Worm (Caenorhabditis elegans): ENCODE data around the gene osta-2.

The osta-2 gene

DNA sequence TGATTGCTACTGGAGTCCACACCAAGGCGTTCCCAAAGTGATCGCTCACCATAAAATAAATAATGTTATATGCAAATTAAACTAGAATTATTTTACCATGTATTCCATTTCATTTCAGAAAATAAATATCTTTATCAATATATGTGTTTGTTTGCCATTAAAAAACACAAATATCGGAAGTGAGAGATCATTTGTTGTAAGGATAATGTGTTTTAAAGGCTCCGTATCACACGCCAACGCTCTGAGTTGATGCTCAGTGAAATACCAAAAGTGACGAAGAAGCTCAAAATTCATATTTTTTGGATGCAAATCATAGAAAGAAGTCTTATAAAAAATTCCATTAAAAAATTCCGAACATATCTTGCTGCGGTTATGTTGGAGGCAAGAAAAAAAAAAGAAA lies 11.3 kb upstream of the osta-2 start:
- TF ChIP-seq nhr-76 (tag; optimal IDR thresholded peaks at IDR 0.05) = no peak
- TF ChIP-seq sptf-1 (tag; optimal IDR thresholded peaks at IDR 0.05) = no peak
- no peak for TF ChIP-seq lin-13 (tag; optimal IDR thresholded peaks at IDR 0.05)
- no peak for TF ChIP-seq ham-2 (GFP tag; optimal IDR thresholded peaks at IDR 0.05)

DNA sequence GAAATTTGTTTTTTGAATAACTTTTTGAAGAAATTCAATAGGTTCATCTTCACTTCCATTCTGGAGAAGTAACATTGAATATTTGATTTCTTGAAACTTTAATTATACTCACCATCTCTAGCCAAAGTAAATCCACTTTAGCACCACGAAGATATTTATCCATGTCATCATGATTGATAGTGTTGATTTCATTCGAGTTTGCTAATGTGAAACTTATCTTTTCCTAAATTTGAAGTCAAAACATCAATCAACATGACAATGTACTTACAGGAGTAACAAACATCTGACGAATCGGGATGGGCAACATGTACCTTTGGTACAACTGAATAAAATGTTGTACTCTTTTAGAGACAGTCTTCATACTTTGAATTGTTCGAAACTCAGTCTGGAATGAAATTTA lies 10.2 kb upstream of the osta-2 start:
- TF ChIP-seq lsy-2 (tag; optimal IDR thresholded peaks at IDR 0.05) = no peak
- TF ChIP-seq nhr-76 (tag; optimal IDR thresholded peaks at IDR 0.05) = no peak
- no peak for TF ChIP-seq sptf-1 (tag; optimal IDR thresholded peaks at IDR 0.05)
- no peak for TF ChIP-seq mls-2 (tag; optimal IDR thresholded peaks at IDR 0.05)
- no peak for TF ChIP-seq blmp-1 (tag; optimal IDR thresholded peaks at IDR 0.05)
- TF ChIP-seq tbx-8 (GFP tag; optimal IDR thresholded peaks at IDR 0.05) = no peak
- no peak for TF ChIP-seq nhr-28 (tag; optimal IDR thresholded peaks at IDR 0.05)
- no peak for TF ChIP-seq sem-2 (GFP tag; optimal IDR thresholded peaks at IDR 0.05)
- no peak for TF ChIP-seq zip-8 (tag; optimal IDR thresholded peaks at IDR 0.05)

DNA sequence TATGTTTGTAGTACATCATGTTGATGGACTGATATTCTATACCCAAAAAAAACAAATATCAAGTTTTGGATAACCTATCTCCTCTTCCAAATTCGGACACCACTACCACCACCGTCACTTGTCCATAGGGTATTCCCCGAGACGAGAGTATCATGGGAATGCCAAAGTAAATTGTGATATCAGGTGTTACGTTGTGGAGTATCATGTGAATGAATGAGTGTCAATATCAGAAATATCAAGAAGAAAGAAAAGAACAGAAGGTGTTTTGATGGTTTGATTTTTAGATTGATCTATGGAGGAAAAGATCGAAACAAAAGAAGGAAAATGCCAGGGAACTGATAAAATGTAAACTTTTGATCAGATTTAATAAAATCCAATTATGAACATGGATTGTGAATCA lies 9.2 kb upstream of the osta-2 start:
- TF ChIP-seq ceh-83 (GFP tag; optimal IDR thresholded peaks at IDR 0.05) (no peak), elt-1 (tag; optimal IDR thresholded peaks at IDR 0.05; ENCODE audit: borderline replicate concordance, insufficient read depth) (no peak), flh-1 (GFP tag; optimal IDR thresholded peaks at IDR 0.05) (no peak), ztf-11 (tag; optimal IDR thresholded peaks at IDR 0.05) (no peak), pha-4 (tag; optimal IDR thresholded peaks at IDR 0.05) (no peak), lin-13 (tag; optimal IDR thresholded peaks at IDR 0.05) (no peak), mep-1 (tag; optimal IDR thresholded peaks at IDR 0.05) (no peak), unc-62 (GFP tag; optimal IDR thresholded peaks at IDR 0.05) (no peak), blmp-1 (tag; optimal IDR thresholded peaks at IDR 0.05) (no peak), ceh-43 (GFP tag; optimal IDR thresholded peaks at IDR 0.05) (no peak)

DNA sequence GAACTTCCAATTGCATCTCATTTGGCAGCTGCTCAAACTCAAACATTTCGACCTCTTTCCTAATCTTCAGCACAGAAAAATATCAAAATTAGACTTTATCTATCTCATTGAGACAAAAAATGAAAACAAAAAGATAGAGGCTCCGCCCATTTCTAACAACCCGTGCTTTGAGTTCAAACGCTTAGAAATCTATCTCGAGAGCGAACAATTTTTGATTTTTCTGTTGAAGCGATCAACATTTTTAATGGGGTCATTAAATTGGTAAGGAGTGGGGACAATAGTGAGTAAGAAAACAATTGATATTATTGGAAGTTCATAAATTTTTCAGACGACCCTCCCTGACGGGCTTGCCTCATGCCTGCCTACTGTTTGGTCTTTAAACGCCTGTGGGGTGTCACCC lies 8.6 kb upstream of the osta-2 start, which contains the start of the genes C25H3.10 and C25H3.1:
C25H3.10 (minus strand) TSS at position 101 of the 400 bp plus-strand sequence.
C25H3.1 (plus strand) TSS at position 203 of the 400 bp plus-strand sequence.
- TF ChIP-seq nhr-2 (tag; optimal IDR thresholded peaks at IDR 0.05) (no peak), sem-2 (GFP tag; optimal IDR thresholded peaks at IDR 0.05) (no peak), M03D4.4 (tag; optimal IDR thresholded peaks at IDR 0.05) (no peak), snpc-4 (tag; optimal IDR thresholded peaks at IDR 0.05) (no peak), hlh-1 (tag; optimal IDR thresholded peaks at IDR 0.05) (no peak), sptf-1 (tag; optimal IDR thresholded peaks at IDR 0.05) (no peak), elt-1 (tag; optimal IDR thresholded peaks at IDR 0.05; ENCODE audit: borderline replicate concordance, insufficient read depth) (no peak), zip-8 (tag; optimal IDR thresholded peaks at IDR 0.05) (no peak), nhr-76 (tag; optimal IDR thresholded peaks at IDR 0.05) (no peak)

DNA sequence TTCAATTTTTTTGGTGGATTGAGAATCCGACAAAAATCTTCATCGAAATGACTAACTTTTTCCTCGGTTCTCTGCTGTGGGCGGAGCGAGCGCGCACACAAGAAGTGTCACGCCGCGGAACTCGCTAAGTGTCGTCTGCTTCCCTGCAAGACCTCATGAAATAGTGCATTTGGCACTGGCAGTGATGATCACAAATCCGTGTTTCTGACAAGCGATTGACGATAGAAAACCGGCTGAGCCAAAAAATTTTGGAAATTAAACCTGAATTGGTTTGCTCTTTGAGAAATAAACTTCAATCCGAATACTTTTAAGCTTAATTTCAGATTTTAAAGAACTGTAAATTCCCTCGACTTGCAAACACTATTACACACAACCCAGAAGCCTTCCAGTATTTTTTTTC lies 6.0 kb upstream of the osta-2 start:
- TF ChIP-seq elt-3 (tag; optimal IDR thresholded peaks at IDR 0.05) = no peak
- TF ChIP-seq mep-1 (tag; optimal IDR thresholded peaks at IDR 0.05) = peak; percentile 31
- peak; percentile 1 for TF ChIP-seq ces-1 (GFP tag; optimal IDR thresholded peaks at IDR 0.05)
- TF ChIP-seq flh-1 (GFP tag; optimal IDR thresholded peaks at IDR 0.05) = no peak
- no peak for TF ChIP-seq lin-13 (tag; optimal IDR thresholded peaks at IDR 0.05)
- no peak for TF ChIP-seq ceh-43 (GFP tag; optimal IDR thresholded peaks at IDR 0.05)

DNA sequence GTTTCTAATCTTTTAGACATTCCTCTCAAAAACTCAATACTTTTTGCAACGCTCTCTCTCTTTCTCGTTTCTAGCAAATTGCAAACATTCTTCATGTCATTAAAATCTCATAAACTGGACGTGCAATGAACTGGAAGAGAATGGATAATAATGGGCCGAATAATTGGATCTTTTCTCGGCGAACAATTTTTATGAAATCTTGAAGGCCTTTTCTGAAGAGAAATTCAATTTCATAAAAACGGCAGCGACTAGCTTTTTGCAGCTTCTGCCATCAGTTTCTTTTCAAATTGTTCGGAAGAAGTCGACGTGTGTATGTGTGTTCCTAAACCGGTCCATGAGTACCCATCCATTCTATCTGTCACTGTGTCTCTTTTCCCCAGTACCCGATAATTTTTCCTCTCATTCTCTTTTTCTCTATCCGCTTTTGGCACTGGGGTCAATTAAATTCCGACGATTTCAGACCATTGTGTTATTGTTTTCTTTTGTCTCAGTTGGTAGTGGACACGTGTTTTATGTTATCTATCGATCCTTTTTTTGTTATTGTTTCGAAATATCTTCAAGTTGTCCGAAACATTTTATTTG lies 4.8 kb upstream of the osta-2 start:
- TF ChIP-seq ces-1 (GFP tag; optimal IDR thresholded peaks at IDR 0.05) (peak; percentile 77), hlh-1 (tag; optimal IDR thresholded peaks at IDR 0.05) (no peak)

DNA sequence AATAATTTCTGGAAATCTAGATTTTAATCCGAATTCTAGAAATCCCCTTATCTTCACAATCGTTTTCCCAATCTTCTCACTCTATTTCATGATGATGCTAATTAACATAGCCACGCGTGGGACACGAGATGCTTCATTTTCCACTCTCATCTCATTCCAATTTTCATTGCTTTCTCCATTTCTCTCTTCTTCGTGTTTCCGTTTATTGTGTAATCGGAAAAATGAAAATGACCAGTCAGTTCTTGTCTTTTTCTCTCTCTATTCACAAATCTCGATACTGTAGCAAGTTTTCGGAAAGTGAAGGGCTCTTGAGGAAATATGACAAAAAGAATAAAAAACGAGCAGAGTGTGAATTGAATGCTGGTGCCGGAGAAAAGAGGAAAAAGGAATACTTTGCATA lies 3.0 kb upstream of the osta-2 start:
- TF ChIP-seq ces-1 (GFP tag; optimal IDR thresholded peaks at IDR 0.05) (peak; percentile 2), flh-1 (GFP tag; optimal IDR thresholded peaks at IDR 0.05) (no peak), sptf-1 (tag; optimal IDR thresholded peaks at IDR 0.05) (no peak), elt-1 (tag; optimal IDR thresholded peaks at IDR 0.05; ENCODE audit: borderline replicate concordance, insufficient read depth) (peak; percentile 56)

DNA sequence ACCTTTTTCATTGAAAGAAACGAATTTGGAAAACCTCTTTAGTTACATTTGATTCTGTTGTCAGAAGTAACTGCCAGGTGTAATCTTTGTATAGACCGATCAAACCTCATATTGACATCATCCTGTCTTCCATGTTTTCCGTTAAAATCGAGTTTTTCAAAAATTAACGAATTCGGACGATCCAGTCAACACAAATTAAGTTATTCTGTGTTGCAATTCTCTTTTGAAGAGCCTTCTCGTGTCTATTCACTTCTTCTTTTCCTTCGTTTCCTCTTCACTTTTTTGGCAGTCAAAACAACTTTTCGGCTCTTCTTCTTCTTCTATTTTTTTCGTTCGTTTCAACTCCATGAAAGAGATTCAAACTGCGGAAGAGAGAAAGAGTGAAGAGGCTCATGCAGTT lies 663 bp downstream of the osta-2 start:
- TF ChIP-seq ces-1 (GFP tag; optimal IDR thresholded peaks at IDR 0.05) = peak; percentile 89
- no peak for TF ChIP-seq unc-39 (tag; optimal IDR thresholded peaks at IDR 0.05)
